In the genomic region with DNA sequence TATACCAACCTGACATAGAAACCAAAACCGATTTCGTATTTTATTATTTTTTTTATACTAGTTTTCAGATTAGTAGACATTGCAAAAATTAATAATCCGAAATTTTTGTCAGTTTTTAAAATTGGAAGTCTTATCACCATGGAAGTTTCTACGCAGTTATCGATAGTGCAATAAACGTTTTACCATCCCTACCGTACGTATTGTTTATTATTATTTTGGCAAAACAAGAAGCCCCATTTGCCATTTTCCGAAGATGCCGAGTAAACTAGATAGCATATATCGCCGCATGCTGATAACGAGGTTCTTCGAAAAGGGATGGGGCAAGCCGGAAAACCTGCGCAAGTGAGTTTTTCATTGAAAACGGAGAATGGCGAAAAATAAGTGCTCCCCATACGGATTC, we compare ENCODE assay signal across 5 fruit fly cellular contexts.
TF ChIP-seq lines count a peak whose summit lies in the region.

Gene CG32112 (plus strand): TSS at position 111 of the 400 bp plus-strand sequence.

- TF ChIP-seq CTCF in whole organism, embryonic (GFP tag; optimal IDR thresholded peaks at IDR 0.05; lab: Kevin White, UChicago) = no peak

TF ChIP-seq in whole organism, adult, 20 proteins besides CTCF, POLR2A, EP300 and RAD21 (continues in another document):
- TF ChIP-seq Clk (GFP tag; optimal IDR thresholded peaks at IDR 0.05; lab: Kevin White, UChicago) (no peak), CG33017 (tag; optimal IDR thresholded peaks at IDR 0.05; lab: Kevin White, UChicago) (no peak), kay (GFP tag; lab: Kevin White, UChicago; ENCODE audit: borderline replicate concordance) (peak; percentile 78), Hr96 (GFP tag; optimal IDR thresholded peaks at IDR 0.05; lab: Kevin White, UChicago) (no peak), CG7101 (tag; optimal IDR thresholded peaks at IDR 0.05; lab: Kevin White, UChicago) (no peak), Crg-1 (GFP tag; optimal IDR thresholded peaks at IDR 0.05; lab: Kevin White, UChicago) (no peak), pad (GFP tag; optimal IDR thresholded peaks at IDR 0.05; lab: Kevin White, UChicago) (no peak), cnc (optimal IDR thresholded peaks at IDR 0.05; lab: Kevin White, UChicago) (no peak), CG11617 (GFP tag; optimal IDR thresholded peaks at IDR 0.05; lab: Kevin White, UChicago) (peak; percentile 34), cic (GFP tag; optimal IDR thresholded peaks at IDR 0.05; lab: Kevin White, UChicago) (no peak), CG12768 (GFP tag; optimal IDR thresholded peaks at IDR 0.05; lab: Kevin White, UChicago) (no peak), CG7045 (GFP tag; optimal IDR thresholded peaks at IDR 0.05; lab: Kevin White, UChicago) (no peak), ovo (GFP tag; optimal IDR thresholded peaks at IDR 0.05; lab: Kevin White, UChicago) (no peak), CG1620 (GFP tag; optimal IDR thresholded peaks at IDR 0.05; lab: Kevin White, UChicago) (no peak), toe (GFP tag; optimal IDR thresholded peaks at IDR 0.05; lab: Kevin White, UChicago) (no peak), Mnt (GFP tag; optimal IDR thresholded peaks at IDR 0.05; lab: Kevin White, UChicago) (peak; percentile 14), tj (GFP tag; optimal IDR thresholded peaks at IDR 0.05; lab: Kevin White, UChicago) (no peak), CG14711 (tag; optimal IDR thresholded peaks at IDR 0.05; lab: Kevin White, UChicago) (peak; percentile 34)

TF ChIP-seq in whole organism, embryonic, 481 proteins besides CTCF, POLR2A, EP300 and RAD21 (continues in another document):
- TF ChIP-seq lilli (GFP tag; optimal IDR thresholded peaks at IDR 0.05; lab: Kevin White, UChicago) = peak; percentile 52
- peak; percentile 64; the same call in 1 of the 2 replicates for TF ChIP-seq nerfin-2 (GFP tag; IDR thresholded peaks at IDR 0.05; lab: Robert Waterston, UW; ENCODE audit: partially characterized antibody)
- TF ChIP-seq Doc2 (GFP tag; IDR thresholded peaks at IDR 0.05; lab: Robert Waterston, UW) = no peak
- TF ChIP-seq CG13775 (GFP tag; optimal IDR thresholded peaks at IDR 0.05; lab: Kevin White, UChicago) = no peak
- TF ChIP-seq Atf-2 (GFP tag; optimal IDR thresholded peaks at IDR 0.05; lab: Kevin White, UChicago) = no peak
- TF ChIP-seq CG4617 (GFP tag; optimal IDR thresholded peaks at IDR 0.05; lab: Kevin White, UChicago; ENCODE audit: borderline replicate concordance) = peak; percentile 50
- peak; percentile 45 for TF ChIP-seq trem (tag; optimal IDR thresholded peaks at IDR 0.05; lab: Kevin White, UChicago)
- TF ChIP-seq CG7357 (GFP tag; IDR thresholded peaks at IDR 0.05; lab: Robert Waterston, UW) = no peak
- TF ChIP-seq inv (GFP tag; IDR thresholded peaks at IDR 0.05; lab: Robert Waterston, UW; ENCODE audit: partially characterized antibody) = 0 out of 2 replicates have a peak, but pooled peaks have one; percentile 17
- 0 out of 3 replicates have a peak, but pooled peaks have one; percentile 7 for TF ChIP-seq Dbx (GFP tag; IDR thresholded peaks at IDR 0.05; lab: Robert Waterston, UW)
- no peak for TF ChIP-seq CG17912 (GFP tag; optimal IDR thresholded peaks at IDR 0.05; lab: Kevin White, UChicago)
- TF ChIP-seq CG3065 (GFP tag; optimal IDR thresholded peaks at IDR 0.05; lab: Kevin White, UChicago) = no peak
- TF ChIP-seq CG8388 (GFP tag; optimal IDR thresholded peaks at IDR 0.05; lab: Kevin White, UChicago) = no peak
- peak; percentile 53; the same call in 1 of the 3 replicates for TF ChIP-seq CG7963 (GFP tag; IDR thresholded peaks at IDR 0.05; lab: Robert Waterston, UW; ENCODE audit: partially characterized antibody)
- TF ChIP-seq wor (GFP tag; IDR thresholded peaks at IDR 0.05; lab: Robert Waterston, UW) = no peak

TF ChIP-seq in whole organism, prepupa, 60 proteins besides CTCF, POLR2A, EP300 and RAD21:
- TF ChIP-seq Hr4 (GFP tag; optimal IDR thresholded peaks at IDR 0.05; lab: Kevin White, UChicago) (peak; percentile 1), CG10631 (GFP tag; optimal IDR thresholded peaks at IDR 0.05; lab: Kevin White, UChicago) (no peak), Eip93F (GFP tag; optimal IDR thresholded peaks at IDR 0.05; lab: Kevin White, UChicago) (no peak), CG8119 (GFP tag; IDR thresholded peaks at IDR 0.05; lab: Robert Waterston, UW) (no peak), esn (GFP tag; optimal IDR thresholded peaks at IDR 0.05; lab: Kevin White, UChicago) (peak; percentile 44)

TF ChIP-seq in whole organism, pupa, 21 proteins besides CTCF, POLR2A, EP300 and RAD21:
- TF ChIP-seq Pif1B (GFP tag; optimal IDR thresholded peaks at IDR 0.05; lab: Kevin White, UChicago) = no peak
- peak; percentile 38 for TF ChIP-seq D1 (tag; optimal IDR thresholded peaks at IDR 0.05; lab: Kevin White, UChicago)

TF ChIP-seq in whole organism, wandering third instar larva, 38 proteins besides CTCF, POLR2A, EP300 and RAD21:
- no peak for TF ChIP-seq N (GFP tag; optimal IDR thresholded peaks at IDR 0.05; lab: Kevin White, UChicago)
- TF ChIP-seq Dfd (GFP tag; optimal IDR thresholded peaks at IDR 0.05; lab: Kevin White, UChicago) = no peak
- TF ChIP-seq CrebA (GFP tag; optimal IDR thresholded peaks at IDR 0.05; lab: Kevin White, UChicago; ENCODE audit: borderline replicate concordance) = no peak
- TF ChIP-seq Myc (optimal IDR thresholded peaks at IDR 0.05; lab: Kevin White, UChicago) = no peak
- no peak for TF ChIP-seq Sp1 (GFP tag; optimal IDR thresholded peaks at IDR 0.05; lab: Kevin White, UChicago)
- peak; percentile 50 for TF ChIP-seq tai (GFP tag; optimal IDR thresholded peaks at IDR 0.05; lab: Kevin White, UChicago)
- TF ChIP-seq woc (GFP tag; optimal IDR thresholded peaks at IDR 0.05; lab: Kevin White, UChicago) = no peak
- TF ChIP-seq OdsH (GFP tag; optimal IDR thresholded peaks at IDR 0.05; lab: Kevin White, UChicago) = peak; percentile 13
- TF ChIP-seq Hnf4 (GFP tag; optimal IDR thresholded peaks at IDR 0.05; lab: Kevin White, UChicago) = peak; percentile 56
- no peak for TF ChIP-seq lola (GFP tag; optimal IDR thresholded peaks at IDR 0.05; lab: Kevin White, UChicago)
- TF ChIP-seq brk (GFP tag; optimal IDR thresholded peaks at IDR 0.05; lab: Kevin White, UChicago) = peak; percentile 46
- TF ChIP-seq dsf (GFP tag; optimal IDR thresholded peaks at IDR 0.05; lab: Kevin White, UChicago; ENCODE audit: borderline replicate concordance) = peak; percentile 1
- TF ChIP-seq usp (GFP tag; optimal IDR thresholded peaks at IDR 0.05; lab: Kevin White, UChicago) = no peak
- TF ChIP-seq CG9705 (GFP tag; optimal IDR thresholded peaks at IDR 0.05; lab: Kevin White, UChicago) = no peak
- no peak for TF ChIP-seq GATAd (GFP tag; optimal IDR thresholded peaks at IDR 0.05; lab: Kevin White, UChicago)
- peak; percentile 5 for TF ChIP-seq psq (GFP tag; optimal IDR thresholded peaks at IDR 0.05; lab: Kevin White, UChicago)
- peak; percentile 54 for TF ChIP-seq Jra (GFP tag; optimal IDR thresholded peaks at IDR 0.05; lab: Kevin White, UChicago)
TF ChIP-seq in whole organism, wandering third instar larva: peak in this region for 7.
